Worm (Caenorhabditis elegans): ENCODE results near the gene D2045.9.
"Not testable (repeated sequence)": the region's sequence is repeated elsewhere in the genome, so short reads cannot be mapped to it uniquely, and the experiment has no call there.

Gene D2045.9

DNA sequence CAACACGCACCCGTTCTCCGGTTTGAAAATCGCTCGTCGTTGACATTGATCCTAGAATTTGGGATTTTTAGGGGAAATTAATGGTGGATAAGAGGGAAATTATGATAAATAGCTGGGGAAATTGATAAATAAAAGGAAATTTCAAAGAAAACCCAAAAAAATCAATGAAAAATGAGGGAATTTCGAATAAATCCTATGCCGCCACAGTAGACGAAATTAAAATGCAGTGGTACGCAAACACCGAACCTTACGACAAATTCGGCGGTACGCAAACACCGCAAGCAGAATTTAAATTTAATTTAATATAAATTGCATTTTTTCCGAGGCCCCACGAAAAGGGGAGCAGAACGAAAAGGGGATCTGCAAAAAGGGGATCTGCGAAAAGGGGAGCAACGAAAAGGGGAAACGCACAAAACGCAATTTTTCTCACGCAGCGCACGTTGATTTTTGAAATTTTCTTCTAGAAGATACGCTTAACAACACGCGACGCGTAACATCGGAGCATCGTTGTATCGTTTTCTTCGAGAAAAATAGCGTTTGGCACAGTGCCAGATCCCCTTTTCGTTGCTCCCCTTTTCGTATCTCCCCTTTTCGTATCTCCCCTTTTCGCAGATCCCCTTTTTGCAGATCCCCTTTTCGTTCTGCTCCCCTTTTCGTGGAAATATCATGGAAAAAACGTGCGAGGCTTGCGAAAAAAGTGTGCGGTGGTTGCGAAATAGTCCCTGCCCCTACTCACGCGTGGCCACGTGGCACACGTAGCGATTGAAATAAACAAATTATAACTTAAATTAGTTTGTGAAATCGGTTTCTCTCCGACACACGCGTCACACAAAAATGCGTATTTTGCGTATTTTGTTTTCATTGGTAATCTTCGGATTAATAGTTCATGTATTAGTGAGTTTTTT, 38.9 kb upstream of the D2045.9 start, which contains the start of the genes smrd-1 and enu-3.1:
Gene smrd-1 (minus strand): TSS at position 51 of the 905 bp plus-strand sequence.
Gene enu-3.1 (plus strand): TSS at position 339 of the 905 bp plus-strand sequence.
- TF ChIP-seq ceh-91 (GFP tag; IDR thresholded peaks at IDR 0.05) (peak; percentile 61), lin-35 (GFP tag; optimal IDR thresholded peaks at IDR 0.05) (peak in 1 of 3 experiments; percentile 64), snpc-4 (tag; optimal IDR thresholded peaks at IDR 0.05) (peak in 2 of 4 experiments; percentile 33 to 42), ztf-28 (GFP tag; IDR thresholded peaks at IDR 0.05) (peak; percentile 79; the same call in 1 of the 2 replicates), unc-130 (GFP tag; optimal IDR thresholded peaks at IDR 0.05) (peak; percentile 27), ekl-4 (GFP tag; IDR thresholded peaks at IDR 0.05) (peak; percentile 76), ztf-25 (GFP tag; IDR thresholded peaks at IDR 0.05) (0 out of 2 replicates have a peak, but pooled peaks have one; percentile 37), ceh-27 (GFP tag; optimal IDR thresholded peaks at IDR 0.05) (peak; percentile 32), C06A6.2 (GFP tag; conservative IDR thresholded peaks at IDR 0.05) (0 out of 2 replicates have a peak, but pooled peaks have one; percentile 27), pbrm-1 (GFP tag; IDR thresholded peaks at IDR 0.05) (peak; percentile 75; the same call in 1 of the 2 replicates), dox-1 (GFP tag; IDR thresholded peaks at IDR 0.05) (peak; percentile 88), Y67H2A.10 (GFP tag; conservative IDR thresholded peaks at IDR 0.05) (peak; percentile 28; the same call in 1 of the 2 replicates), ceh-100 (GFP tag; IDR thresholded peaks at IDR 0.05) (peak; percentile 95), hsf-1 (GFP tag; IDR thresholded peaks at IDR 0.05) (peak; percentile 62), madf-8 (GFP tag; conservative IDR thresholded peaks at IDR 0.05) (0 out of 2 replicates have a peak, but pooled peaks have one; percentile 34), tbp1 (GFP tag; optimal IDR thresholded peaks at IDR 0.05) (peak; percentile 28), madf-6 (GFP tag; IDR thresholded peaks at IDR 0.05) (peak; percentile 73), aptf-2 (GFP tag; conservative IDR thresholded peaks at IDR 0.05) (peak; percentile 48; the same call in 1 of the 2 replicates), attf-3 (GFP tag; conservative IDR thresholded peaks at IDR 0.05) (peak; percentile 63; the same call in 1 of the 2 replicates), attf-5 (GFP tag; optimal IDR thresholded peaks at IDR 0.05) (peak; percentile 83), snpc-1.3 (tag; optimal IDR thresholded peaks at IDR 0.05; ENCODE audit: insufficient read depth) (peak; percentile 14), ceh-40 (GFP tag; IDR thresholded peaks at IDR 0.05) (peak; percentile 47; the same call in 1 of the 2 replicates), B0019.2 (GFP tag; conservative IDR thresholded peaks at IDR 0.05) (peak; percentile 70), K11D2.4 (GFP tag; IDR thresholded peaks at IDR 0.05) (peak; percentile 58; the same call in 1 of the 2 replicates), Y53G8AR.9 (GFP tag; conservative IDR thresholded peaks at IDR 0.05) (peak; percentile 51; the same call in 1 of the 2 replicates), hmg-1.2 (GFP tag; IDR thresholded peaks at IDR 0.05) (peak; percentile 54), ztf-18 (tag; optimal IDR thresholded peaks at IDR 0.05) (peak; percentile 65), K12H6.12 (tag; optimal IDR thresholded peaks at IDR 0.05) (peak; percentile 53), nfyb-1 (GFP tag; IDR thresholded peaks at IDR 0.05) (peak; percentile 61; the same call in 1 of the 2 replicates), cebp-1 (GFP tag; IDR thresholded peaks at IDR 0.05) (peak; percentile 59), cebp-1 (tag; optimal IDR thresholded peaks at IDR 0.05) (peak; percentile 57), egrh-3 (GFP tag; IDR thresholded peaks at IDR 0.05) (peak; percentile 67), mcd-1 (GFP tag; IDR thresholded peaks at IDR 0.05) (peak; percentile 85), lin-54 (GFP tag; optimal IDR thresholded peaks at IDR 0.05) (peak; percentile 87), xnd-1 (tag; optimal IDR thresholded peaks at IDR 0.05) (peak; percentile 22), zfh-2 (GFP tag; conservative IDR thresholded peaks at IDR 0.05) (peak; percentile 48; the same call in 1 of the 2 replicates), D2030.7 (GFP tag; IDR thresholded peaks at IDR 0.05) (peak; percentile 92), let-526 (GFP tag; IDR thresholded peaks at IDR 0.05) (0 out of 2 replicates have a peak, but pooled peaks have one; percentile 10), lsl-1 (GFP tag; optimal IDR thresholded peaks at IDR 0.05) (peak; percentile 58), Y53F4B.3 (GFP tag; IDR thresholded peaks at IDR 0.05) (peak; percentile 12; the same call in 1 of the 2 replicates), rcor-1 (GFP tag; IDR thresholded peaks at IDR 0.05) (peak; percentile 84), madf-10 (tag; optimal IDR thresholded peaks at IDR 0.05) (peak; percentile 41), bed-2 (GFP tag; IDR thresholded peaks at IDR 0.05) (peak; percentile 51; the same call in 1 of the 2 replicates), tlf-1 (GFP tag; optimal IDR thresholded peaks at IDR 0.05) (peak; percentile 5)
- not testable (repeated sequence) for TF ChIP-seq snpc-4 (GFP tag; optimal IDR thresholded peaks at IDR 0.05)
